Worm (Caenorhabditis elegans) whole organism, L4/young adult: ENCODE data around the gene ttll-15.

ENCODE experiments used
- dao-5 ChIP-seq: sonication (generic microtip); optimal IDR thresholded peaks from 2 replicates; lab custom pipeline; 2016; ENCODE audit warnings: missing genotype, missing genetic modification characterization, moderate library complexity, missing compliant biosample characterization
- him-1 ChIP-seq: sonication (generic microtip); optimal IDR thresholded peaks from 2 replicates; lab custom pipeline; 2016; ENCODE audit warnings: missing genotype, missing genetic modification reagents, missing genetic modification characterization, missing compliant biosample characterization

DNA sequence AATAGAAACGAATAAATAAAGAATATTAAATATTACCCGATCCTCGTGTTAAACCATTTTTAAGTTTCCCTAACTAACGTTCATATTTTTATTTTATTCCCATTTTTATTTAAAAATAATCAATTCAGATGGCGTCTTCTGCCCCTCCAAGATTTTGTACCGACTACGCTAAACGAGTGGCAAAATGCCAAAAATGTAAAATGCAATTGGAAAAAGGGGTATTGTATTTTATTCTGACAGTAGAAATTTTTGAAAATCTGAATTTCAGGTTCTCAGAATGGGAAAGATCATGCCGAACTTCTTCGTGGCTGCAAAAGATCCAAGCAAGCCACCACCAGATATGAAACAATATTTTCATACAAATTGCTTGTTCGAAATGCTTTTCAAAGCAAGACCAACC is 15.4 kb upstream of the ttll-15 start, which contains the start of gene K07C5.3:
- TF ChIP-seq him-1 (no peak), dao-5 (tag; lab: Kevin White, UChicago) (no peak)
